Worm (Caenorhabditis elegans) whole organism, young adult: ENCODE results near the gene T05A8.6.

Experiments used
- F37B4.10 ChIP-seq: fragments of 200-800 bp; sonication (Bioruptor generic); IDR thresholded peaks from 2 replicates; pipeline ENCODE4 v1.3.6; 2022; ENCODE audit warnings: missing genetic modification characterization, missing compliant biosample characterization
- T26A5.8 ChIP-seq: sonication (generic microtip); optimal IDR thresholded peaks from 2 replicates; lab custom pipeline; 2016; ENCODE audit warnings: missing genetic modification characterization, missing compliant biosample characterization
- ZK185.1 ChIP-seq: sonication (generic microtip); optimal IDR thresholded peaks from 2 replicates; lab custom pipeline; 2016; ENCODE audit warnings: mild to moderate bottlenecking, missing genetic modification characterization, missing compliant biosample characterization; ENCODE audit not compliant: poor library complexity, severe bottlenecking
- ccch-3 ChIP-seq: fragments of 200-800 bp; sonication (Bioruptor generic); optimal IDR thresholded peaks from 2 replicates; lab custom pipeline; 2018; ENCODE audit warnings: mild to moderate bottlenecking, missing genetic modification characterization, missing compliant biosample characterization
- nhr-120 ChIP-seq: fragments of 200-800 bp; sonication (Bioruptor generic); IDR thresholded peaks from 2 replicates; pipeline ENCODE4 v1.3.6; 2022; ENCODE audit warnings: missing genetic modification characterization, missing compliant biosample characterization

DNA sequence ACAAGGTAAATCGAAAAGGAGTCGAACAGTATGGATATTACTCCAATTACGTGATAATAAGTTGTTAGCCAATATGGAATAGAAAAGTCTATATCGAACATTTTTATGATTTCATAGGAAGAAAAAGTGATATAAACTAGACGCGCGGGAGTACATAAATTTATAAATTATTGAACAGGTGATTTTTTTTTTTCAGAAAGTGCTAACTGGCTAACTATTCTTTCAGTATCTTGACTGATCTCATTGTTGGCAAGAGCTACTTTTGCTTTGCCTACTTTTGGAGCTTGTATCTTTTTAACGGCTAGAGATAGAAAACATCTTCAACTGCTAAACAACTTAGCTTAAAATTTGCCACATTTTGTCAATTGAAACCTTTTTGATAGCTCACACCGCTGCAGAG lies 36.8 kb downstream of the T05A8.6 start, which contains the start of gene sri-60:
- TF ChIP-seq T26A5.8, result no peak
- TF ChIP-seq ZK185.1 (tag; lab: Kevin White, UChicago), result no peak
- TF ChIP-seq nhr-120 (GFP tag; lab: Robert Waterston, UW), result no peak
- no peak for TF ChIP-seq F37B4.10 (GFP tag; lab: Robert Waterston, UW)
- no peak for TF ChIP-seq ccch-3 (GFP tag; lab: Kevin White, UChicago)
